Fruit fly (Drosophila melanogaster): Measurements from ENCODE around the gene Moe.

- TF ChIP-seq ttk (optimal IDR thresholded peaks at IDR 0.05) (no peak), Sin3A (optimal IDR thresholded peaks at IDR 0.05) (no peak)
Measured at dm6 chrX:8897859-8898427, at the start of gene Moe.

Data from Kc167 (cell line).